Fruit fly (Drosophila melanogaster): ENCODE measurements around the gene TfIIFalpha.

TfIIFalpha gene

DNA sequence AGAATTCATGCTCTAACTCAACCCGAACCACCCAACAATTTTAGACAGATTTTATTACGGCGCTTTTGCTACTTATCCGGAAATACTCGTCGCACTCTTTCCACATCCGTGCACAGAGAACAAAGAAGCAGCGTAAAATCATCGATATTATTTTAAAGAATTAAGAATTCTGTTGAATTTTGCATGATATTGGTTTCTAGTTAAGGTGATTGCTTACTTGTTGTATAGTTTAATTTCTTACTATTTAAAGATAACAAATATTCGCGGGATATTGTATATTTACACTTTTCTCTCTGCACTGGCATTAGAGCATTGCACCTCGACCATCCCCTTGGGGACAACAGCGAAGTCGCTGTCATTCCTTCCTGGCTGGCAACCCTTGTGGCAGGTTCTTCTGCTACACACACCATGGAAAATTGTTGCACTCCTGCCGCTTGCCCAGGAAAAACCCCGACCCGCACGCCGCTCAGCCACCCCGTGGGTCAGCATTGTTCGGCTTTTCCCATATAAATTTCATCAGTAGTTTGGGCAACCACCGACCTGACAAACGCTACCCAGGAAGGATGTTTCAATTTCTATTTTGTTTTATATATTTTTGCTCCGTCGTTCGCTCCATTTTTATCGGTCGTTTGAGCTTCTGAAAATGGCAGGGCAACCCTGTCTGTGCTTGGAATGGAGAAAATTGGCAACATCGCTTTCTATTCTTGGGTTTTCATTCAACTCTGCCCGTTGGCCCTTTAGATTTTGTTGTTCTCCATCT is 47.5 kb downstream of the TfIIFalpha start (continued):
- TF ChIP-seq CG2889 (GFP tag; IDR thresholded peaks at IDR 0.05) (peak; percentile 44; the same call in 1 of the 3 replicates), dan (GFP tag; IDR thresholded peaks at IDR 0.05) (no peak), Oli (tag; optimal IDR thresholded peaks at IDR 0.05) (peak; percentile 58), D19A (tag; optimal IDR thresholded peaks at IDR 0.05) (peak; percentile 65), dpn (GFP tag; optimal IDR thresholded peaks at IDR 0.05) (peak; percentile 47 to 62), CG2712 (tag; optimal IDR thresholded peaks at IDR 0.05) (peak; percentile 79), Atf6 (GFP tag; IDR thresholded peaks at IDR 0.05) (peak; percentile 51; the same call in 1 of the 2 replicates), CG32772 (GFP tag; IDR thresholded peaks at IDR 0.05) (peak; percentile 78), CG12155 (GFP tag; optimal IDR thresholded peaks at IDR 0.05) (peak; percentile 22), ato (GFP tag; IDR thresholded peaks at IDR 0.05; ENCODE audit: partially characterized antibody) (no peak), NK7.1 (GFP tag; optimal IDR thresholded peaks at IDR 0.05) (peak; percentile 7), luna (GFP tag; optimal IDR thresholded peaks at IDR 0.05) (no peak), hbn (GFP tag; IDR thresholded peaks at IDR 0.05; ENCODE audit: partially characterized antibody) (no peak), fd102C (GFP tag; optimal IDR thresholded peaks at IDR 0.05) (no peak), CG9876 (GFP tag; optimal IDR thresholded peaks at IDR 0.05) (no peak), CG32767 (GFP tag; IDR thresholded peaks at IDR 0.05) (peak; percentile 69), Nf-YB (GFP tag; optimal IDR thresholded peaks at IDR 0.05) (peak; percentile 54), Aef1 (GFP tag; IDR thresholded peaks at IDR 0.05) (0 out of 3 replicates have a peak, but pooled peaks have one; percentile 33), E2f2 (GFP tag; IDR thresholded peaks at IDR 0.05) (peak; percentile 41; the same call in 1 of the 2 replicates), Hmx (GFP tag; optimal IDR thresholded peaks at IDR 0.05) (no peak), ERR (GFP tag; optimal IDR thresholded peaks at IDR 0.05) (no peak), CG30020 (tag; optimal IDR thresholded peaks at IDR 0.05) (no peak), stc (GFP tag; IDR thresholded peaks at IDR 0.05) (peak; percentile 69), Dip3 (GFP tag; optimal IDR thresholded peaks at IDR 0.05) (peak; percentile 5), CG11695 (GFP tag; IDR thresholded peaks at IDR 0.05) (peak; percentile 82), MTF-1 (GFP tag; optimal IDR thresholded peaks at IDR 0.05; ENCODE audit: borderline replicate concordance) (no peak), CG13296 (GFP tag; optimal IDR thresholded peaks at IDR 0.05) (peak; percentile 9), CG12942 (GFP tag; optimal IDR thresholded peaks at IDR 0.05) (peak; percentile 13), CG8765 (GFP tag; IDR thresholded peaks at IDR 0.05) (no peak), CoRest (tag; optimal IDR thresholded peaks at IDR 0.05) (peak; percentile 50), eyg (GFP tag; optimal IDR thresholded peaks at IDR 0.05) (peak; percentile 12), vnd (GFP tag; IDR thresholded peaks at IDR 0.05; ENCODE audit: partially characterized antibody) (no peak), wdn (GFP tag; IDR thresholded peaks at IDR 0.05) (no peak), Taf1 (GFP tag; IDR thresholded peaks at IDR 0.05) (0 out of 2 replicates have a peak, but pooled peaks have one; percentile 12), kni (GFP tag; optimal IDR thresholded peaks at IDR 0.05) (peak; percentile 69), CG14441 (GFP tag; IDR thresholded peaks at IDR 0.05) (peak; percentile 53; the same call in 1 of the 2 replicates), CG7271 (tag; optimal IDR thresholded peaks at IDR 0.05) (no peak), phol (tag; optimal IDR thresholded peaks at IDR 0.05) (peak; percentile 61), nmo (GFP tag; optimal IDR thresholded peaks at IDR 0.05) (peak; percentile 72), tap (tag; optimal IDR thresholded peaks at IDR 0.05) (peak; percentile 75), trem (tag; optimal IDR thresholded peaks at IDR 0.05) (peak; percentile 43), B-H2 (GFP tag; optimal IDR thresholded peaks at IDR 0.05) (no peak), croc (GFP tag; conservative IDR thresholded peaks at IDR 0.05) (peak; percentile 58; the same call in 2 of the 3 replicates), wor (GFP tag; IDR thresholded peaks at IDR 0.05) (peak; percentile 34; the same call in 1 of the 2 replicates), danr (GFP tag; IDR thresholded peaks at IDR 0.05) (no peak), pnt (GFP tag; optimal IDR thresholded peaks at IDR 0.05) (peak; percentile 63), MBD-R2 (GFP tag; IDR thresholded peaks at IDR 0.05) (peak; percentile 42; the same call in 1 of the 2 replicates), pita (GFP tag; optimal IDR thresholded peaks at IDR 0.05) (no peak), CG32532 (GFP tag; IDR thresholded peaks at IDR 0.05) (peak; percentile 42; the same call in 1 of the 2 replicates)

All from whole organism, embryonic.